Fruit fly (Drosophila melanogaster): ENCODE results near the gene CG12105.
A peak's percentile ranks its signal among the peaks of the same experiment; 100 is the strongest.

CG12105 gene

DNA sequence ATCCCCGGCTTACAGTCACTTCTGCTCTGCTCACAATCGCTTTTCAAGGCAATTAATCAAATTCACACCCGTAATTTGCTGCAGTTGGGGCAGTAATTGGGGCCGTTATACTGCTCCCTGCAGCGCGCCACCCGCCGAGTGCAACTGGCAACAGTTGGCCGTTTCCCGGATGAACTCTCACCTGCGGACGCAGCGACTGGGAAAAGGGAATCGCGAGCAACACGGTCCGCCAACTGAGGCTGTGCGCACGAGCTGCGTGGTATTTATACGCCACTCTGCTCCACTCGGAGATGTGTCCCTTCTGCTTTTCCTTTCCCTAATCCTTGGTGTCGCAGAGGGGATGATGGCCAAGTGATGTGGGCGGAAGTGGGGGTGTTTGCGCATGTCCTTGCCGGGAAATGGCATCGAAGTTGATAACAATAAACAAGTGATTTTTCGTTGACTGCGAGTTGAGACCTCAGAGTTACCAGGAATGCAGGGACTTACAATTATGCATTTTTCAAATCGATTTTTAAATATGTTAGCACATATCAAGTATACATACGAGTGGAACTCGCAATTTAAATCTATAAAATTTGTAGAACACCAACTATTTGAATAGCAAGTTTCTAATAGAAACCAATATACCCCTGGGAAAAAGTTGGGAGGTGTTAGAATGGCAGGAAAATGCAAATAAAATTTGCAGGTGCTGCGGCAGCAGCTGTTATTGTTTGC lies 13.6 kb upstream of the CG12105 start, which contains the start of gene GC (continued):
- no peak for TF ChIP-seq fd96Cb (tag; optimal IDR thresholded peaks at IDR 0.05)
- no peak for TF ChIP-seq CG13296 (GFP tag; optimal IDR thresholded peaks at IDR 0.05)
- no peak for TF ChIP-seq br (optimal IDR thresholded peaks at IDR 0.05)
- TF ChIP-seq chn (GFP tag; optimal IDR thresholded peaks at IDR 0.05), result no peak
- no peak for TF ChIP-seq Meics (GFP tag; optimal IDR thresholded peaks at IDR 0.05)
- no peak for TF ChIP-seq CG34376 (GFP tag; optimal IDR thresholded peaks at IDR 0.05)
- no peak for TF ChIP-seq MTF-1 (GFP tag; optimal IDR thresholded peaks at IDR 0.05; ENCODE audit: borderline replicate concordance)
- TF ChIP-seq mirr (GFP tag; optimal IDR thresholded peaks at IDR 0.05), result no peak
- no peak for TF ChIP-seq Six4 (GFP tag; optimal IDR thresholded peaks at IDR 0.05)
- no peak for TF ChIP-seq CG11093 (GFP tag; IDR thresholded peaks at IDR 0.05)
- TF ChIP-seq CG11456 (GFP tag; IDR thresholded peaks at IDR 0.05), result no peak
- TF ChIP-seq CG13424 (tag; optimal IDR thresholded peaks at IDR 0.05), result no peak
- TF ChIP-seq CG17361 (GFP tag; IDR thresholded peaks at IDR 0.05), result no peak
- no peak for TF ChIP-seq CG9817 (tag; optimal IDR thresholded peaks at IDR 0.05)
- no peak for TF ChIP-seq CG13775 (GFP tag; optimal IDR thresholded peaks at IDR 0.05)
- TF ChIP-seq CG2875 (GFP tag; optimal IDR thresholded peaks at IDR 0.05), result no peak
- TF ChIP-seq Xrp1 (GFP tag; IDR thresholded peaks at IDR 0.05), result 0 out of 2 replicates have a peak, but pooled peaks have one; percentile 14
- no peak for TF ChIP-seq sima (GFP tag; optimal IDR thresholded peaks at IDR 0.05)
- TF ChIP-seq Sox100B (GFP tag; optimal IDR thresholded peaks at IDR 0.05), result no peak
- TF ChIP-seq Dp (GFP tag; optimal IDR thresholded peaks at IDR 0.05), result no peak
- TF ChIP-seq Dref (GFP tag; IDR thresholded peaks at IDR 0.05), result no peak
- no peak for TF ChIP-seq Oli (tag; optimal IDR thresholded peaks at IDR 0.05)
- TF ChIP-seq lbe (GFP tag; optimal IDR thresholded peaks at IDR 0.05), result no peak
- TF ChIP-seq NC2β (GFP tag; optimal IDR thresholded peaks at IDR 0.05), result no peak
- no peak for TF ChIP-seq mld (GFP tag; IDR thresholded peaks at IDR 0.05; ENCODE audit: partially characterized antibody)
- no peak for TF ChIP-seq usp (GFP tag; optimal IDR thresholded peaks at IDR 0.05)
- TF ChIP-seq CG10267 (tag; optimal IDR thresholded peaks at IDR 0.05), result no peak
- TF ChIP-seq CG7963 (GFP tag; IDR thresholded peaks at IDR 0.05; ENCODE audit: partially characterized antibody), result no peak
- 0 out of 3 replicates have a peak, but pooled peaks have one; percentile 22 for TF ChIP-seq ken (GFP tag; IDR thresholded peaks at IDR 0.05)
- no peak for TF ChIP-seq CG8089 (GFP tag; optimal IDR thresholded peaks at IDR 0.05)
- TF ChIP-seq chm (GFP tag; IDR thresholded peaks at IDR 0.05), result no peak
- no peak for TF ChIP-seq slou (GFP tag; optimal IDR thresholded peaks at IDR 0.05)
- TF ChIP-seq gem (tag; optimal IDR thresholded peaks at IDR 0.05), result no peak
- TF ChIP-seq Pdp1 (GFP tag; optimal IDR thresholded peaks at IDR 0.05), result no peak
- no peak for TF ChIP-seq CG8281 (tag; optimal IDR thresholded peaks at IDR 0.05)
- TF ChIP-seq CG9609 (GFP tag; optimal IDR thresholded peaks at IDR 0.05), result no peak
- no peak for TF ChIP-seq CG4854 (GFP tag; optimal IDR thresholded peaks at IDR 0.05)
- no peak for TF ChIP-seq zen (tag; optimal IDR thresholded peaks at IDR 0.05)
- peak; percentile 32; the same call in 1 of the 2 replicates for TF ChIP-seq CG6689 (GFP tag; IDR thresholded peaks at IDR 0.05)
- no peak for TF ChIP-seq cg (GFP tag; optimal IDR thresholded peaks at IDR 0.05)
- TF ChIP-seq CG32532 (GFP tag; IDR thresholded peaks at IDR 0.05), result no peak
- TF ChIP-seq Hr51 (GFP tag; optimal IDR thresholded peaks at IDR 0.05), result peak in 1 of 2 experiments; percentile 15
- TF ChIP-seq HHEX (GFP tag; optimal IDR thresholded peaks at IDR 0.05), result no peak
- no peak for TF ChIP-seq CG11560 (tag; IDR thresholded peaks at IDR 0.05)
- TF ChIP-seq CG10274 (GFP tag; optimal IDR thresholded peaks at IDR 0.05), result no peak
- TF ChIP-seq z (GFP tag; IDR thresholded peaks at IDR 0.05), result no peak
- TF ChIP-seq CG2120 (GFP tag; optimal IDR thresholded peaks at IDR 0.05), result peak; percentile 69
- TF ChIP-seq lilli (GFP tag; optimal IDR thresholded peaks at IDR 0.05), result peak; percentile 49
- no peak for TF ChIP-seq CG17829 (tag; optimal IDR thresholded peaks at IDR 0.05)
- TF ChIP-seq Chrac-16 (GFP tag; optimal IDR thresholded peaks at IDR 0.05), result no peak
